Worm (Caenorhabditis elegans) whole organism, L3 larva: Measurements from ENCODE around the gene F14D2.8.

ENCODE experiments used
- ama-1 ChIP-seq: fragments of 150-350 bp; optimal IDR thresholded peaks from 2 replicates; lab custom pipeline; 2018
- egl-27 ChIP-seq: sonication (generic microtip); optimal IDR thresholded peaks from 4 replicates; lab custom pipeline; 2017; ENCODE audit warnings: missing biosample characterization, missing genetic modification reagents, missing genetic modification characterization
- elt-2 ChIP-seq: sonication (generic microtip); optimal IDR thresholded peaks from 2 replicates; lab custom pipeline; 2016; ENCODE audit warnings: missing genetic modification reagents, mild to moderate bottlenecking, missing genetic modification characterization, missing compliant biosample characterization
- nhr-28 ChIP-seq: fragments of 150-350 bp; optimal IDR thresholded peaks from 2 replicates; lab custom pipeline; 2014; ENCODE audit warnings: missing biosample characterization, missing genetic modification characterization
- nhr-76 ChIP-seq: fragments of 150-350 bp; sonication (generic microtip); optimal IDR thresholded peaks from 5 replicates; lab custom pipeline; 2014; ENCODE audit warnings: missing biosample characterization, missing genetic modification characterization
- pqm-1 ChIP-seq: fragments of 150-350 bp; optimal IDR thresholded peaks from 2 replicates; lab custom pipeline; 2017; ENCODE audit warnings: missing biosample characterization, missing genetic modification characterization, inconsistent platforms
- sea-2 ChIP-seq: fragments of 150-350 bp; sonication (generic microtip); optimal IDR thresholded peaks from 4 replicates; lab custom pipeline; 2014; ENCODE audit warnings: missing biosample characterization, missing genetic modification reagents, missing genetic modification characterization
- snpc-4 ChIP-seq: fragments of 150-350 bp; optimal IDR thresholded peaks from 2 replicates; lab custom pipeline; 2014; ENCODE audit warnings: missing biosample characterization, missing genetic modification characterization

DNA sequence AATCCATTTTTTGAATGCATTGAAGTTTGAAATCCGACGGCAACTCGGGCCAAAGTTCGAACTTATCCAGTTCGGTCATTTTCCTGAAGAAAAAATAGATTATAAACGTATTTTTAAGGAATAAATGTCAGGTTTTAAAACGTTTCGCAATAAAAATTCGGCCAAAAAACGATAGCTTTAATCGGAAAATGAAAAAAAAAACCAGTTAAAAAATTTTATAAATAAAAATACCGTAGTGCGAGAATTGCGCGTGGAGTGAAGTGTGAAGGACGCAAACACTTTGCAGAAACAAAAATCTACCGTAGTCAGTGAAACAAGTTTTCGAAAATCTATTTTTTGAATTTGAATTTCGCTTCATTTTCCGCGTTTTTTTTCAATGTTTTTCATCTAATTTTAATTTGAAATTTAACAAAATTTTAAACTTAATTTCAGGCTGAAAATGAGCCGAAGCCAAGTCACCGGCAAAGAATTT lies at the start of gene F14D2.8:
- TF ChIP-seq nhr-28 (tag; lab: Kevin White, UChicago) = no peak
- TF ChIP-seq nhr-76 (tag; lab: Kevin White, UChicago) = no peak
- TF ChIP-seq snpc-4 (tag; lab: Kevin White, UChicago) = no peak
- TF ChIP-seq egl-27 (tag; lab: Kevin White, UChicago) = no peak
- no peak for TF ChIP-seq elt-2 (tag; lab: Kevin White, UChicago)
- TF ChIP-seq ama-1 (lab: Kevin White, UChicago) = no peak
- no peak for TF ChIP-seq pqm-1 (tag; lab: Kevin White, UChicago)
- no peak for TF ChIP-seq sea-2 (GFP tag; lab: Kevin White, UChicago)
